Worm (Caenorhabditis elegans) whole organism, late embryonic: Measurements from ENCODE around the gene lgc-17.

ENCODE experiments used
- F13H6.1 ChIP-seq: sonication (generic microtip); optimal IDR thresholded peaks from 2 replicates; lab custom pipeline; 2016; ENCODE audit warnings: missing genetic modification characterization, missing compliant biosample characterization
- ama-1 ChIP-seq: fragments of 150-350 bp; optimal IDR thresholded peaks from 2 replicates; lab custom pipeline; 2014
- ceh-19 ChIP-seq: fragments of 200-800 bp; sonication (Bioruptor generic); optimal IDR thresholded peaks from 2 replicates; lab custom pipeline; 2018; ENCODE audit warnings: mild to moderate bottlenecking, missing genetic modification characterization, missing compliant biosample characterization
- ceh-2 ChIP-seq: sonication (generic microtip); optimal IDR thresholded peaks from 2 replicates; lab custom pipeline; 2016; ENCODE audit warnings: missing genotype, missing genetic modification characterization, missing compliant biosample characterization
- ceh-9 ChIP-seq: sonication (generic microtip); optimal IDR thresholded peaks from 2 replicates; lab custom pipeline; 2016; ENCODE audit warnings: mild to moderate bottlenecking, missing genetic modification characterization, inconsistent platforms, missing compliant biosample characterization
- dve-1 ChIP-seq: sonication (generic microtip); optimal IDR thresholded peaks from 2 replicates; lab custom pipeline; 2017; ENCODE audit warnings: antibody characterized with exemption, mild to moderate bottlenecking, missing genetic modification characterization, missing compliant biosample characterization
- hlh-15 ChIP-seq: sonication (generic microtip); optimal IDR thresholded peaks from 2 replicates; lab custom pipeline; 2016; ENCODE audit warnings: missing genetic modification characterization, missing compliant biosample characterization
- hlh-8 ChIP-seq: sonication (generic microtip); optimal IDR thresholded peaks from 2 replicates; lab custom pipeline; 2016; ENCODE audit warnings: missing genotype, missing genetic modification characterization, missing compliant biosample characterization
- nfya-1 ChIP-seq: sonication (generic microtip); optimal IDR thresholded peaks from 2 replicates; lab custom pipeline; 2017; ENCODE audit warnings: missing genetic modification characterization, mild to moderate bottlenecking, missing compliant biosample characterization, antibody characterized with exemption, moderate library complexity
- nhr-11 ChIP-seq: fragments of 150-350 bp; optimal IDR thresholded peaks from 2 replicates; lab custom pipeline; 2014; ENCODE audit warnings: missing biosample characterization, missing genetic modification characterization
- pha-4 ChIP-seq: fragments of 150-350 bp; optimal IDR thresholded peaks from 2 replicates; lab custom pipeline; 2018; ENCODE audit warnings: missing biosample characterization, missing genetic modification reagents, missing genetic modification characterization
- pqm-1 ChIP-seq: sonication (generic microtip); optimal IDR thresholded peaks from 2 replicates; lab custom pipeline; 2016; ENCODE audit warnings: missing genetic modification characterization, missing compliant biosample characterization
- zip-5 ChIP-seq: sonication (generic microtip); optimal IDR thresholded peaks from 2 replicates; lab custom pipeline; 2016; ENCODE audit warnings: missing genetic modification characterization, missing compliant biosample characterization

DNA sequence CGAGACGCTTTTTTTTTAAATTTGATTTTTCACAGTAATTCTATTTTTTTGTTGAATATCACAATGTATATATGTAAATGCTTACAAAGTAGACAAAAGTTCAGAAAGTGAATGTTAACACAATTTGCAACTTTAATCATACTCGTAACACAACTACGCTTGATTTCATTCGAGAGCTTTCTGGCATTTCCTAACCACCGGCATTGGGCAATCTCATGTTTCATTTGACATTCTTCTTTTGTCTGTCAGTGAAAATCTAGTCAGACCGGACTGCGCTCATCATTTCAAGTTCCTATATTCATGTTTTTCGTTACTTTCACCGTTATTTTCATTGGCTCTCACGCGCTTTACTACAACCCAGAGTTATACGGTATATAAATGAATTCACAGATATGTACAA is 10.2 kb upstream of the lgc-17 start, which contains the start of gene lgc-14:
- no peak for TF ChIP-seq dve-1
- no peak for TF ChIP-seq hlh-8 (tag; lab: Kevin White, UChicago)
- no peak for TF ChIP-seq nfya-1
- no peak for TF ChIP-seq ama-1 (lab: Kevin White, UChicago)
- TF ChIP-seq hlh-15 (tag; lab: Kevin White, UChicago) = no peak
- TF ChIP-seq nhr-11 (tag; lab: Kevin White, UChicago) = no peak
- TF ChIP-seq pqm-1 (tag; lab: Kevin White, UChicago) = no peak
- no peak for TF ChIP-seq zip-5 (tag; lab: Kevin White, UChicago)
- TF ChIP-seq ceh-9 (tag; lab: Kevin White, UChicago) = no peak
- no peak for TF ChIP-seq ceh-2 (tag; lab: Kevin White, UChicago)
- no peak for TF ChIP-seq F13H6.1 (tag; lab: Kevin White, UChicago)
- TF ChIP-seq pha-4 (tag; lab: Kevin White, UChicago) = no peak
- no peak for TF ChIP-seq ceh-19 (GFP tag; lab: Kevin White, UChicago)
